Fruit fly (Drosophila melanogaster) whole organism, prepupa: Measurements from ENCODE around the gene Teh3.

Experiments
- CG10631 ChIP-seq: fragments of 200-800 bp; sonication (Bioruptor generic); optimal IDR thresholded peaks from 2 replicates; lab custom pipeline; 2016; ENCODE audit warnings: missing biosample characterization, missing genetic modification characterization
- CG11762 ChIP-seq: fragments of 200-800 bp; sonication (Bioruptor generic); optimal IDR thresholded peaks from 3 replicates; lab custom pipeline; 2016; ENCODE audit warnings: missing biosample characterization, missing genetic modification characterization; ENCODE audit not compliant: insufficient read depth
- CG11902 ChIP-seq: fragments of 200-800 bp; sonication (Bioruptor generic); optimal IDR thresholded peaks from 3 replicates; lab custom pipeline; 2016; ENCODE audit warnings: missing biosample characterization, missing genetic modification characterization
- CG15336 ChIP-seq: fragments of 200-800 bp; sonication (Bioruptor generic); IDR thresholded peaks from 2 replicates; pipeline ENCODE4 v1.3.6; 2022; ENCODE audit warnings: missing biosample characterization, missing genetic modification characterization
- CG3032 ChIP-seq: fragments of 200-800 bp; optimal IDR thresholded peaks from 2 replicates; lab custom pipeline; 2019; ENCODE audit warnings: missing biosample characterization, mild to moderate bottlenecking, missing genetic modification characterization, moderate library complexity
- CG31627 ChIP-seq: fragments of 200-800 bp; sonication (Bioruptor generic); optimal IDR thresholded peaks from 3 replicates; lab custom pipeline; 2016; ENCODE audit warnings: missing biosample characterization, missing genetic modification characterization
- CG32006 ChIP-seq: fragments of 200-800 bp; sonication (Bioruptor generic); optimal IDR thresholded peaks from 3 replicates; lab custom pipeline; 2017; ENCODE audit warnings: missing biosample characterization, mild to moderate bottlenecking, missing genetic modification characterization
- CG34406 ChIP-seq: fragments of 200-800 bp; sonication (Bioruptor generic); optimal IDR thresholded peaks from 3 replicates; lab custom pipeline; 2016; ENCODE audit warnings: missing biosample characterization, missing genetic modification characterization
- CG4318 ChIP-seq: fragments of 200-800 bp; sonication (Bioruptor generic); optimal IDR thresholded peaks from 3 replicates; lab custom pipeline; 2017; ENCODE audit warnings: missing biosample characterization, mild to moderate bottlenecking, missing genetic modification characterization
- CG6276 ChIP-seq: fragments of 200-800 bp; sonication (Bioruptor generic); optimal IDR thresholded peaks from 2 replicates; lab custom pipeline; 2017; ENCODE audit warnings: missing biosample characterization, mild to moderate bottlenecking, missing genetic modification characterization
- CG6792 ChIP-seq: fragments of 200-800 bp; sonication (Bioruptor generic); optimal IDR thresholded peaks from 3 replicates; lab custom pipeline; 2016; ENCODE audit warnings: missing biosample characterization, missing genetic modification characterization
- CG6808 ChIP-seq: fragments of 200-800 bp; sonication (Bioruptor generic); optimal IDR thresholded peaks from 3 replicates; lab custom pipeline; 2017; ENCODE audit warnings: missing biosample characterization, missing genetic modification characterization, mild to moderate bottlenecking, moderate library complexity, missing genetic modification reagents
- CG7368 ChIP-seq: fragments of 200-800 bp; sonication (Bioruptor generic); optimal IDR thresholded peaks from 3 replicates; lab custom pipeline; 2016; ENCODE audit warnings: missing biosample characterization, missing genetic modification characterization
- CG8119 ChIP-seq: fragments of 200-800 bp; sonication (Bioruptor generic); IDR thresholded peaks from 3 replicates; pipeline ENCODE4 v1.3.6; 2022; ENCODE audit warnings: missing biosample characterization, missing genetic modification characterization
- CG8319 ChIP-seq: fragments of 200-800 bp; sonication (Bioruptor generic); optimal IDR thresholded peaks from 3 replicates; lab custom pipeline; 2016; ENCODE audit warnings: missing biosample characterization, missing genetic modification characterization
- CG9139 ChIP-seq: fragments of 200-800 bp; sonication (Bioruptor generic); optimal IDR thresholded peaks from 3 replicates; lab custom pipeline; 2017; ENCODE audit warnings: missing biosample characterization, mild to moderate bottlenecking, missing genetic modification characterization
- Eip78C ChIP-seq: fragments of 200-800 bp; sonication (Bioruptor generic); peaks from one replicate; lab custom pipeline; 2016; ENCODE audit warnings: missing biosample characterization, missing genetic modification characterization
- Ets21C ChIP-seq: fragments of 200-800 bp; sonication (Bioruptor generic); optimal IDR thresholded peaks from 3 replicates; lab custom pipeline; 2016; ENCODE audit warnings: missing biosample characterization, missing genetic modification characterization
- Ets96B ChIP-seq: fragments of 200-800 bp; optimal IDR thresholded peaks from 2 replicates; lab custom pipeline; 2019; ENCODE audit warnings: missing biosample characterization, mild to moderate bottlenecking, missing genetic modification characterization, moderate library complexity
- Gug ChIP-seq: fragments of 200-800 bp; sonication (Bioruptor generic); IDR thresholded peaks from 2 replicates; pipeline ENCODE4 v1.3.6; 2022; ENCODE audit warnings: missing biosample characterization, missing genetic modification characterization
- Hr38 ChIP-seq: sonication (Bioruptor generic); optimal IDR thresholded peaks from 2 replicates; lab custom pipeline; 2016; ENCODE audit warnings: missing biosample characterization, missing genetic modification characterization
- Hr39 ChIP-seq: fragments of 200-800 bp; sonication (Bioruptor generic); optimal IDR thresholded peaks from 2 replicates; lab custom pipeline; 2016; ENCODE audit warnings: missing biosample characterization, missing genetic modification characterization
- Hr4 ChIP-seq: fragments of 200-800 bp; sonication (Bioruptor generic); optimal IDR thresholded peaks from 3 replicates; lab custom pipeline; 2016; ENCODE audit warnings: missing biosample characterization, missing genetic modification characterization
- Lpt ChIP-seq: fragments of 200-800 bp; sonication (Bioruptor generic); optimal IDR thresholded peaks from 3 replicates; lab custom pipeline; 2016; ENCODE audit warnings: missing biosample characterization, missing genetic modification characterization
- OdsH ChIP-seq: fragments of 200-800 bp; sonication (Bioruptor generic); optimal IDR thresholded peaks from 3 replicates; lab custom pipeline; 2016; ENCODE audit warnings: missing biosample characterization, missing genetic modification characterization
- Sox102F ChIP-seq: fragments of 200-800 bp; sonication (Bioruptor generic); optimal IDR thresholded peaks from 2 replicates; lab custom pipeline; 2016; ENCODE audit warnings: missing biosample characterization, mild to moderate bottlenecking, missing genetic modification characterization
- Sox14 ChIP-seq: fragments of 200-800 bp; sonication (Bioruptor generic); optimal IDR thresholded peaks from 3 replicates; lab custom pipeline; 2016; ENCODE audit warnings: missing biosample characterization, missing genetic modification characterization
- Sox15 ChIP-seq: fragments of 200-800 bp; sonication (Bioruptor generic); optimal IDR thresholded peaks from 3 replicates; lab custom pipeline; 2016; ENCODE audit warnings: missing biosample characterization, missing genetic modification characterization
- achi ChIP-seq: fragments of 200-800 bp; sonication (Bioruptor generic); optimal IDR thresholded peaks from 3 replicates; lab custom pipeline; 2016; ENCODE audit warnings: missing biosample characterization, missing genetic modification characterization
- acj6 ChIP-seq: fragments of 200-800 bp; sonication (Bioruptor generic); optimal IDR thresholded peaks from 3 replicates; lab custom pipeline; 2016; ENCODE audit warnings: missing biosample characterization, missing genetic modification characterization
- dac ChIP-seq: fragments of 200-800 bp; sonication (Bioruptor generic); optimal IDR thresholded peaks from 2 replicates; lab custom pipeline; 2017; ENCODE audit warnings: missing biosample characterization, mild to moderate bottlenecking, missing genetic modification characterization
- dsx ChIP-seq: fragments of 200-800 bp; optimal IDR thresholded peaks from 3 replicates; lab custom pipeline; 2019; ENCODE audit warnings: missing biosample characterization, mild to moderate bottlenecking, missing genetic modification characterization, moderate library complexity; ENCODE audit not compliant: poor library complexity, severe bottlenecking
- eg ChIP-seq: fragments of 200-800 bp; sonication (Bioruptor generic); IDR thresholded peaks from 3 replicates; pipeline ENCODE4 v1.3.6; 2022; ENCODE audit warnings: missing biosample characterization, missing genetic modification characterization
- fd59A ChIP-seq: fragments of 200-800 bp; sonication (Bioruptor generic); optimal IDR thresholded peaks from 2 replicates; lab custom pipeline; 2017; ENCODE audit warnings: missing biosample characterization, mild to moderate bottlenecking, missing genetic modification characterization, missing genetic modification reagents
- fd85E ChIP-seq: fragments of 200-800 bp; sonication (Bioruptor generic); optimal IDR thresholded peaks from 3 replicates; lab custom pipeline; 2016; ENCODE audit warnings: missing biosample characterization, missing genetic modification characterization
- fkh ChIP-seq: fragments of 200-800 bp; sonication (Bioruptor generic); optimal IDR thresholded peaks from 3 replicates; lab custom pipeline; 2017; ENCODE audit warnings: missing biosample characterization, mild to moderate bottlenecking, missing genetic modification characterization, moderate library complexity
- lz ChIP-seq: fragments of 200-800 bp; sonication (Bioruptor generic); optimal IDR thresholded peaks from 3 replicates; lab custom pipeline; 2016; ENCODE audit warnings: missing biosample characterization, missing genetic modification characterization
- pdm3 ChIP-seq: fragments of 200-800 bp; sonication (Bioruptor generic); optimal IDR thresholded peaks from 3 replicates; lab custom pipeline; 2016; ENCODE audit warnings: missing biosample characterization, missing genetic modification characterization
- salr ChIP-seq, 2 experiments: fragments of 200-800 bp; sonication (Bioruptor generic); optimal IDR thresholded peaks; 3 replicates each; lab custom pipeline; 2016 to 2018; ENCODE audit warnings: missing biosample characterization in 2 of 2, missing genetic modification characterization in 2 of 2, mild to moderate bottlenecking in 1 of 2
- spab ChIP-seq: fragments of 200-800 bp; sonication (Bioruptor generic); optimal IDR thresholded peaks from 2 replicates; lab custom pipeline; 2017; ENCODE audit warnings: missing biosample characterization, mild to moderate bottlenecking, missing genetic modification characterization, missing genetic modification reagents
- svp ChIP-seq: fragments of 200-800 bp; sonication (Bioruptor generic); peaks from one replicate; lab custom pipeline; 2016; ENCODE audit warnings: missing biosample characterization, missing genetic modification characterization
- topi ChIP-seq: fragments of 200-800 bp; sonication (Bioruptor generic); optimal IDR thresholded peaks from 3 replicates; lab custom pipeline; 2016; ENCODE audit warnings: missing biosample characterization, missing genetic modification characterization
- vri ChIP-seq: fragments of 200-800 bp; sonication (Bioruptor generic); optimal IDR thresholded peaks from 3 replicates; lab custom pipeline; 2016; ENCODE audit warnings: missing biosample characterization, mild to moderate bottlenecking, missing genetic modification characterization

Teh3 gene

dm6 chr3L:4193730-4194649 is 9.5 kb upstream of the Teh3 start, which contains the start of gene CG43367:
Gene CG43367 (plus strand): TSS chr3L:4193993.
- TF ChIP-seq pdm3 (GFP tag; lab: Kevin White, UChicago) (no peak), vri (GFP tag; lab: Kevin White, UChicago) (peak; percentile 71)

dm6 chr3L:4187930-4188523 is 3.6 kb upstream of the Teh3 start, which contains the start of the genes Teh2 and tipE:
Gene Teh2 (minus strand): TSS chr3L:4188023.
Gene tipE (plus strand): TSS chr3L:4188499.
- no peak for TF ChIP-seq CG3032 (tag; lab: Kevin White, UChicago)
- TF ChIP-seq CG8319 = no peak
- no peak for TF ChIP-seq spab (GFP tag; lab: Kevin White, UChicago)
- TF ChIP-seq Sox14 (GFP tag; lab: Kevin White, UChicago) = no peak
- no peak for TF ChIP-seq CG4318
- no peak for TF ChIP-seq achi (GFP tag; lab: Kevin White, UChicago)
- TF ChIP-seq CG6276 = no peak
- no peak for TF ChIP-seq Gug (GFP tag; lab: Robert Waterston, UW)
- no peak for TF ChIP-seq CG6792 (GFP tag; lab: Kevin White, UChicago)
- no peak for TF ChIP-seq CG6808 (GFP tag; lab: Kevin White, UChicago)
- TF ChIP-seq fd59A (GFP tag; lab: Kevin White, UChicago) = no peak
- no peak for TF ChIP-seq Ets21C (GFP tag; lab: Kevin White, UChicago)
- TF ChIP-seq Hr4 (GFP tag; lab: Kevin White, UChicago) = no peak
- no peak for TF ChIP-seq svp (GFP tag; lab: Kevin White, UChicago)
- no peak for TF ChIP-seq fd85E
- no peak for TF ChIP-seq Sox15 (GFP tag; lab: Kevin White, UChicago)
- TF ChIP-seq pdm3 (GFP tag; lab: Kevin White, UChicago) = no peak
- no peak for TF ChIP-seq CG32006
- TF ChIP-seq, all 60 proteins: peak for 0

dm6 chr3L:4186659-4187058 is 2.2 kb upstream of the Teh3 start, which contains the start of gene VhaM9.7-c:
Gene VhaM9.7-c (minus strand): TSS chr3L:4186865.
- TF ChIP-seq OdsH (GFP tag; lab: Kevin White, UChicago) = no peak
- peak; percentile 30 for TF ChIP-seq achi (GFP tag; lab: Kevin White, UChicago)
- no peak for TF ChIP-seq CG7368 (GFP tag; lab: Kevin White, UChicago)
- no peak for TF ChIP-seq Hr38
- no peak for TF ChIP-seq CG8319
- no peak for TF ChIP-seq Hr39
- TF ChIP-seq CG6276 = no peak
- TF ChIP-seq Sox102F (GFP tag; lab: Kevin White, UChicago) = peak; percentile 39
- no peak for TF ChIP-seq CG11902 (GFP tag; lab: Kevin White, UChicago)
- peak; percentile 55 for TF ChIP-seq lz
- no peak for TF ChIP-seq Lpt (GFP tag; lab: Kevin White, UChicago)
- TF ChIP-seq CG8119 (GFP tag; lab: Robert Waterston, UW) = 0 out of 3 replicates have a peak, but pooled peaks have one; percentile 15
- no peak for TF ChIP-seq dsx (GFP tag; lab: Kevin White, UChicago)
- TF ChIP-seq CG4318 = no peak
- no peak for TF ChIP-seq fkh
- TF ChIP-seq CG31627 (GFP tag; lab: Kevin White, UChicago) = peak; percentile 60
- no peak for TF ChIP-seq fd59A (GFP tag; lab: Kevin White, UChicago)
- TF ChIP-seq dac = no peak
- no peak for TF ChIP-seq fd85E
- no peak for TF ChIP-seq Ets96B (tag; lab: Kevin White, UChicago)
- TF ChIP-seq spab (GFP tag; lab: Kevin White, UChicago) = no peak
- TF ChIP-seq eg (GFP tag; lab: Robert Waterston, UW) = no peak
- TF ChIP-seq CG34406 (GFP tag; lab: Kevin White, UChicago) = no peak
- TF ChIP-seq salr (GFP tag; optimal IDR thresholded peaks at IDR 0.05; lab: Kevin White, UChicago) = no peak
- no peak for TF ChIP-seq CG11762
- TF ChIP-seq acj6 = no peak
- peak; percentile 52 for TF ChIP-seq Sox14 (GFP tag; lab: Kevin White, UChicago)
- TF ChIP-seq svp (GFP tag; lab: Kevin White, UChicago) = no peak
- TF ChIP-seq Sox15 (GFP tag; lab: Kevin White, UChicago) = no peak
- TF ChIP-seq topi = peak; percentile 58
- TF ChIP-seq CG10631 (GFP tag; lab: Kevin White, UChicago) = no peak
- TF ChIP-seq Ets21C (GFP tag; lab: Kevin White, UChicago) = no peak
- TF ChIP-seq pdm3 (GFP tag; lab: Kevin White, UChicago) = peak; percentile 40
- TF ChIP-seq Eip78C = no peak
- TF ChIP-seq CG9139 = no peak
- no peak for TF ChIP-seq CG15336
- TF ChIP-seq Gug (GFP tag; lab: Robert Waterston, UW) = no peak
